Worm (Caenorhabditis elegans) whole organism, young adult: ENCODE data around the gene rnp-7.
A peak's percentile ranks its signal among the peaks of the same experiment; 100 is the strongest.

Source experiments
- B0035.1 ChIP-seq: sonication (generic microtip); optimal IDR thresholded peaks from 2 replicates; lab custom pipeline; 2016; ENCODE audit warnings: missing genetic modification characterization, mild to moderate bottlenecking, missing compliant biosample characterization, missing genotype, missing genetic modification reagents
- B0261.1 ChIP-seq: sonication (generic microtip); optimal IDR thresholded peaks from 2 replicates; lab custom pipeline; 2016; ENCODE audit warnings: mild to moderate bottlenecking, missing genetic modification characterization, moderate library complexity, missing compliant biosample characterization
- C06A6.2 ChIP-seq: fragments of 200-800 bp; sonication (Bioruptor generic); conservative IDR thresholded peaks from 2 replicates; pipeline ENCODE4 v1.3.6; 2022; ENCODE audit warnings: missing genetic modification characterization, missing compliant biosample characterization
- F39B2.1 ChIP-seq: fragments of 200-800 bp; sonication (Bioruptor generic); IDR thresholded peaks from 2 replicates; pipeline ENCODE4 v1.3.6; 2022; ENCODE audit warnings: missing genetic modification reagents, missing genetic modification characterization, missing compliant biosample characterization
- F55B11.4 ChIP-seq: sonication (generic microtip); optimal IDR thresholded peaks from 2 replicates; lab custom pipeline; 2016; ENCODE audit warnings: missing compliant biosample characterization, missing genetic modification characterization, borderline replicate concordance; ENCODE audit not compliant: insufficient read depth
- F57C9.4 ChIP-seq: sonication (generic microtip); optimal IDR thresholded peaks from 2 replicates; lab custom pipeline; 2017; ENCODE audit warnings: mild to moderate bottlenecking, missing genetic modification characterization, missing compliant biosample characterization
- T07F8.4 ChIP-seq: sonication (generic microtip); optimal IDR thresholded peaks from 2 replicates; lab custom pipeline; 2016; ENCODE audit warnings: mild to moderate bottlenecking, missing genetic modification characterization, moderate library complexity, missing compliant biosample characterization
- Y67H2A.10 ChIP-seq: fragments of 200-800 bp; sonication (Bioruptor generic); conservative IDR thresholded peaks from 2 replicates; pipeline ENCODE4 v1.3.6; 2022; ENCODE audit warnings: missing genetic modification reagents, missing genetic modification characterization, missing compliant biosample characterization
- Y79H2A.3 ChIP-seq: fragments of 200-800 bp; sonication (Bioruptor generic); conservative IDR thresholded peaks from 2 replicates; pipeline ENCODE4 v1.3.6; 2022; ENCODE audit warnings: missing genetic modification reagents, missing genetic modification characterization, missing compliant biosample characterization
- ZK185.1 ChIP-seq: sonication (generic microtip); optimal IDR thresholded peaks from 2 replicates; lab custom pipeline; 2016; ENCODE audit warnings: mild to moderate bottlenecking, missing genetic modification characterization, missing compliant biosample characterization; ENCODE audit not compliant: poor library complexity, severe bottlenecking
- ama-1 ChIP-seq, 3 experiments: fragments of 150-350 bp in 1 of 3; sonication (generic microtip) in 2 of 3; optimal IDR thresholded peaks; 2 replicates each; lab custom pipeline; 2014 to 2018; ENCODE audit warnings: missing biosample characterization in 2 of 3, missing genetic modification characterization in 2 of 3, missing genetic modification reagents in 2 of 3
- aptf-2 ChIP-seq: fragments of 200-800 bp; sonication (Bioruptor generic); conservative IDR thresholded peaks from 2 replicates; pipeline ENCODE4 v1.3.6; 2022; ENCODE audit warnings: missing genetic modification reagents, missing genetic modification characterization, missing compliant biosample characterization
- aptf-3 ChIP-seq: fragments of 200-800 bp; sonication (Bioruptor generic); IDR thresholded peaks from 2 replicates; pipeline ENCODE4 v1.3.6; 2022; ENCODE audit warnings: missing genetic modification characterization, missing compliant biosample characterization
- attf-5 ChIP-seq: fragments of 200-800 bp; sonication (Bioruptor generic); optimal IDR thresholded peaks from 2 replicates; lab custom pipeline; 2018; ENCODE audit warnings: mild to moderate bottlenecking, missing genetic modification characterization, missing compliant biosample characterization
- bed-2 ChIP-seq: fragments of 200-800 bp; sonication (Bioruptor generic); IDR thresholded peaks from 2 replicates; pipeline ENCODE4 v1.3.6; 2022; ENCODE audit warnings: missing genetic modification reagents, missing genetic modification characterization, missing compliant biosample characterization
- ceh-100 ChIP-seq: fragments of 200-800 bp; sonication (Bioruptor generic); IDR thresholded peaks from 2 replicates; pipeline ENCODE4 v1.3.6; 2022; ENCODE audit warnings: missing genetic modification reagents, missing genetic modification characterization, missing compliant biosample characterization
- ceh-27 ChIP-seq: fragments of 200-800 bp; sonication (Bioruptor generic); optimal IDR thresholded peaks from 2 replicates; lab custom pipeline; 2018; ENCODE audit warnings: mild to moderate bottlenecking, missing genetic modification characterization, moderate library complexity, missing compliant biosample characterization
- ceh-40 ChIP-seq: fragments of 200-800 bp; sonication (Bioruptor generic); IDR thresholded peaks from 2 replicates; pipeline ENCODE4 v1.3.6; 2022; ENCODE audit warnings: missing genetic modification characterization, missing compliant biosample characterization
- ceh-58 ChIP-seq: fragments of 200-800 bp; sonication (Bioruptor generic); IDR thresholded peaks from 2 replicates; pipeline ENCODE4 v1.3.6; 2022; ENCODE audit warnings: missing genetic modification characterization, missing compliant biosample characterization
- chd-7 ChIP-seq: sonication (generic microtip); optimal IDR thresholded peaks from 2 replicates; lab custom pipeline; 2016; ENCODE audit warnings: mild to moderate bottlenecking, missing genetic modification characterization, moderate library complexity, missing compliant biosample characterization
- dox-1 ChIP-seq: fragments of 200-800 bp; sonication (Bioruptor generic); IDR thresholded peaks from 2 replicates; pipeline ENCODE4 v1.3.6; 2022; ENCODE audit warnings: missing genetic modification reagents, missing genetic modification characterization, missing compliant biosample characterization
- dpl-1 ChIP-seq: fragments of 150-350 bp; optimal IDR thresholded peaks from 2 replicates; lab custom pipeline; 2014; ENCODE audit warnings: missing biosample characterization, missing genetic modification reagents, missing genetic modification characterization
- egrh-3 ChIP-seq: fragments of 200-800 bp; sonication (Bioruptor generic); IDR thresholded peaks from 2 replicates; pipeline ENCODE4 v1.3.6; 2022; ENCODE audit warnings: missing genetic modification reagents, missing genetic modification characterization, missing compliant biosample characterization
- ets-4 ChIP-seq: fragments of 200-800 bp; sonication (Bioruptor generic); optimal IDR thresholded peaks from 2 replicates; lab custom pipeline; 2018; ENCODE audit warnings: mild to moderate bottlenecking, missing genetic modification characterization, missing compliant biosample characterization
- lag-1 ChIP-seq: fragments of 200-800 bp; sonication (Bioruptor generic); IDR thresholded peaks from 2 replicates; pipeline ENCODE4 v1.3.6; 2022; ENCODE audit warnings: missing genetic modification reagents, missing genetic modification characterization, missing compliant biosample characterization
- let-607 ChIP-seq, 2 experiments: fragments of 200-800 bp in 1 of 2; sonication (Bioruptor generic) in 1 of 2; sonication (generic microtip) in 1 of 2; optimal IDR thresholded peaks; 2 replicates each; lab custom pipeline; 2016 to 2018; ENCODE audit warnings: mild to moderate bottlenecking in 2 of 2, missing compliant biosample characterization in 2 of 2, missing genetic modification characterization in 2 of 2, moderate library complexity in 2 of 2, missing genotype in 1 of 2
- lin-26 ChIP-seq: fragments of 200-800 bp; sonication (Bioruptor generic); IDR thresholded peaks from 2 replicates; pipeline ENCODE4 v1.3.6; 2022; ENCODE audit warnings: missing genetic modification reagents, missing genetic modification characterization, missing compliant biosample characterization
- lin-35 ChIP-seq, 3 experiments: fragments of 150-350 bp in 2 of 3; sonication (generic microtip) in 1 of 3; optimal IDR thresholded peaks; 2 replicates each; lab custom pipeline; 2014 to 2018; ENCODE audit warnings: missing biosample characterization in 3 of 3, missing genetic modification characterization in 3 of 3, missing genetic modification reagents in 3 of 3
- lir-1 ChIP-seq: fragments of 200-800 bp; sonication (Bioruptor generic); conservative IDR thresholded peaks from 2 replicates; pipeline ENCODE4 v1.3.6; 2022; ENCODE audit warnings: missing genetic modification reagents, missing genetic modification characterization, missing compliant biosample characterization
- madf-10 ChIP-seq: sonication (generic microtip); optimal IDR thresholded peaks from 2 replicates; lab custom pipeline; 2016; ENCODE audit warnings: mild to moderate bottlenecking, missing genetic modification characterization, missing compliant biosample characterization
- madf-3 ChIP-seq: fragments of 200-800 bp; sonication (Bioruptor generic); IDR thresholded peaks from 2 replicates; pipeline ENCODE4 v1.3.6; 2022; ENCODE audit warnings: missing genetic modification reagents, missing genetic modification characterization, missing compliant biosample characterization
- mes-4 ChIP-seq: sonication (generic microtip); optimal IDR thresholded peaks from 2 replicates; lab custom pipeline; 2016; ENCODE audit warnings: missing genotype, missing genetic modification characterization, missing compliant biosample characterization
- nfya-2 ChIP-seq: fragments of 200-800 bp; sonication (Bioruptor generic); IDR thresholded peaks from 2 replicates; pipeline ENCODE4 v1.3.6; 2022; ENCODE audit warnings: missing genetic modification reagents, missing genetic modification characterization, missing compliant biosample characterization
- nfyb-1 ChIP-seq: fragments of 200-800 bp; sonication (Bioruptor generic); IDR thresholded peaks from 2 replicates; pipeline ENCODE4 v1.3.6; 2022; ENCODE audit warnings: missing genetic modification reagents, missing genetic modification characterization, missing compliant biosample characterization
- nhr-27 ChIP-seq: fragments of 200-800 bp; sonication (Bioruptor generic); optimal IDR thresholded peaks from 2 replicates; lab custom pipeline; 2018; ENCODE audit warnings: mild to moderate bottlenecking, missing genetic modification characterization, moderate library complexity, missing compliant biosample characterization
- rpc-1 ChIP-seq, 2 experiments: fragments of 150-350 bp in 1 of 2; sonication (generic microtip) in 1 of 2; optimal IDR thresholded peaks; 2 replicates each; lab custom pipeline; 2014 to 2018; ENCODE audit warnings: missing biosample characterization in 1 of 2, missing genetic modification characterization in 1 of 2, missing genetic modification reagents in 1 of 2, missing genotype in 1 of 2
- sdz-38 ChIP-seq: sonication (generic microtip); optimal IDR thresholded peaks from 2 replicates; lab custom pipeline; 2016; ENCODE audit warnings: missing genotype, missing genetic modification characterization, missing compliant biosample characterization
- snpc-1.1 ChIP-seq: sonication (generic microtip); optimal IDR thresholded peaks from 2 replicates; lab custom pipeline; 2017; ENCODE audit warnings: missing genetic modification characterization, mild to moderate bottlenecking, missing compliant biosample characterization, antibody characterized with exemption, moderate library complexity, missing genotype, missing genetic modification reagents; ENCODE audit not compliant: insufficient read depth
- snpc-4 ChIP-seq, 5 experiments: fragments of 150-350 bp in 1 of 5; sonication (generic microtip) in 4 of 5; optimal IDR thresholded peaks; 2 replicates each; lab custom pipeline; 2014 to 2018; ENCODE audit warnings: missing genetic modification characterization in 5 of 5, missing biosample characterization in 3 of 5, antibody characterized with exemption in 2 of 5, mild to moderate bottlenecking in 2 of 5, missing compliant biosample characterization in 2 of 5, missing genotype in 2 of 5, moderate library complexity in 2 of 5, missing genetic modification reagents in 1 of 5
- somi-1 ChIP-seq: fragments of 200-800 bp; sonication (Bioruptor generic); optimal IDR thresholded peaks from 2 replicates; lab custom pipeline; 2018; ENCODE audit warnings: mild to moderate bottlenecking, missing genetic modification characterization, missing compliant biosample characterization
- sptf-2 ChIP-seq: fragments of 200-800 bp; sonication (Bioruptor generic); optimal IDR thresholded peaks from 2 replicates; lab custom pipeline; 2018; ENCODE audit warnings: mild to moderate bottlenecking, missing genetic modification characterization, missing compliant biosample characterization
- tbp1 ChIP-seq: fragments of 200-800 bp; sonication (Bioruptor generic); optimal IDR thresholded peaks from 2 replicates; lab custom pipeline; 2018; ENCODE audit warnings: mild to moderate bottlenecking, missing genetic modification characterization, missing compliant biosample characterization
- tbx-9 ChIP-seq: sonication (generic microtip); optimal IDR thresholded peaks from 2 replicates; lab custom pipeline; 2016; ENCODE audit warnings: borderline replicate concordance, missing genetic modification characterization, inconsistent platforms, missing compliant biosample characterization
- tlf-1 ChIP-seq: fragments of 200-800 bp; sonication (Bioruptor generic); optimal IDR thresholded peaks from 2 replicates; lab custom pipeline; 2018; ENCODE audit warnings: mild to moderate bottlenecking, missing genetic modification characterization, missing compliant biosample characterization
- zfh-2 ChIP-seq: fragments of 200-800 bp; sonication (Bioruptor generic); conservative IDR thresholded peaks from 2 replicates; pipeline ENCODE4 v1.3.6; 2022; ENCODE audit warnings: missing genetic modification reagents, missing genetic modification characterization, missing compliant biosample characterization
- ztf-3 ChIP-seq: fragments of 200-800 bp; sonication (Bioruptor generic); optimal IDR thresholded peaks from 2 replicates; lab custom pipeline; 2018; ENCODE audit warnings: mild to moderate bottlenecking, missing genetic modification characterization, missing compliant biosample characterization

rnp-7 gene

ce11 chrIII:7155631-7156030 is 5.3 kb downstream of the rnp-7 start (continued):
- TF ChIP-seq B0261.1 (tag; lab: Kevin White, UChicago) (no peak), let-607 (tag; optimal IDR thresholded peaks at IDR 0.05; lab: Kevin White, UChicago) (peak; percentile 63 to 70), tbx-9 (tag; lab: Kevin White, UChicago) (no peak), rpc-1 (optimal IDR thresholded peaks at IDR 0.05; lab: Kevin White, UChicago) (no peak), rpc-1 (tag; optimal IDR thresholded peaks at IDR 0.05; lab: Kevin White, UChicago) (no peak), madf-3 (GFP tag; lab: Robert Waterston, UW) (peak; percentile 78), F39B2.1 (0 out of 2 replicates have a peak, but pooled peaks have one; percentile 43), C06A6.2 (GFP tag; lab: Robert Waterston, UW) (peak; percentile 82), tlf-1 (GFP tag; lab: Kevin White, UChicago) (peak; percentile 60), attf-5 (peak; percentile 80), somi-1 (peak; percentile 80), dox-1 (GFP tag; lab: Robert Waterston, UW) (peak; percentile 73), ZK185.1 (tag; lab: Kevin White, UChicago) (peak; percentile 54), ceh-40 (GFP tag; lab: Robert Waterston, UW) (no peak), zfh-2 (peak; percentile 81), ets-4 (GFP tag; lab: Kevin White, UChicago) (peak; percentile 26), ceh-100 (GFP tag; lab: Robert Waterston, UW) (0 out of 2 replicates have a peak, but pooled peaks have one; percentile 44), chd-7 (tag; lab: Kevin White, UChicago) (peak; percentile 87), dpl-1 (GFP tag; lab: Kevin White, UChicago) (no peak), madf-10 (peak; percentile 71), sptf-2 (no peak), aptf-3 (GFP tag; lab: Robert Waterston, UW) (no peak), F57C9.4 (tag; lab: Kevin White, UChicago) (no peak), ztf-3 (peak; percentile 45), ceh-58 (GFP tag; lab: Robert Waterston, UW) (no peak), mes-4 (tag; lab: Kevin White, UChicago) (no peak), nfyb-1 (GFP tag; lab: Robert Waterston, UW) (peak; percentile 90), ama-1 (optimal IDR thresholded peaks at IDR 0.05; lab: Kevin White, UChicago) (peak; percentile 3), ama-1 (GFP tag; optimal IDR thresholded peaks at IDR 0.05; lab: Kevin White, UChicago) (no peak), snpc-4 (GFP tag; optimal IDR thresholded peaks at IDR 0.05; lab: Kevin White, UChicago) (peak; percentile 52), snpc-4 (tag; optimal IDR thresholded peaks at IDR 0.05; lab: Kevin White, UChicago) (peak; percentile 28 to 74 (median 59)), Y67H2A.10 (GFP tag; lab: Robert Waterston, UW) (peak; percentile 42; the same call in 1 of the 2 replicates), Y79H2A.3 (GFP tag; lab: Robert Waterston, UW) (0 out of 2 replicates have a peak, but pooled peaks have one; percentile 44), lir-1 (peak; percentile 33; the same call in 1 of the 2 replicates), ceh-27 (peak; percentile 83), sdz-38 (tag; lab: Kevin White, UChicago) (no peak), bed-2 (GFP tag; lab: Robert Waterston, UW) (no peak), lin-26 (0 out of 2 replicates have a peak, but pooled peaks have one; percentile 43), tbp1 (GFP tag; lab: Kevin White, UChicago) (peak; percentile 51), nfya-2 (GFP tag; lab: Robert Waterston, UW) (no peak), lag-1 (GFP tag; lab: Robert Waterston, UW) (no peak), nhr-27 (tag; lab: Kevin White, UChicago) (no peak), F55B11.4 (tag; lab: Kevin White, UChicago) (no peak), B0035.1 (tag; lab: Kevin White, UChicago) (no peak), aptf-2 (no peak), lin-35 (GFP tag; optimal IDR thresholded peaks at IDR 0.05; lab: Kevin White, UChicago) (peak in 1 of 3 experiments; percentile 75), snpc-1.1 (no peak), T07F8.4 (peak; percentile 4), egrh-3 (GFP tag; lab: Robert Waterston, UW) (peak; percentile 60; the same call in 1 of the 2 replicates)
